Worm (Caenorhabditis elegans) whole organism, late embryonic: ENCODE results near the gene ZK666.15.

ENCODE experiments used
- K02D7.2 ChIP-seq: sonication (generic microtip); optimal IDR thresholded peaks from 2 replicates; lab custom pipeline; 2017; ENCODE audit warnings: mild to moderate bottlenecking, missing genetic modification characterization, missing compliant biosample characterization
- T23F11.4 ChIP-seq: fragments of 200-800 bp; sonication (Bioruptor generic); optimal IDR thresholded peaks from 2 replicates; lab custom pipeline; 2018; ENCODE audit warnings: mild to moderate bottlenecking, missing genetic modification characterization, missing compliant biosample characterization
- Y22D7AL.16 ChIP-seq: sonication (generic microtip); optimal IDR thresholded peaks from 2 replicates; lab custom pipeline; 2016; ENCODE audit warnings: missing genetic modification characterization, missing compliant biosample characterization
- ceh-2 ChIP-seq: sonication (generic microtip); optimal IDR thresholded peaks from 2 replicates; lab custom pipeline; 2016; ENCODE audit warnings: missing genotype, missing genetic modification characterization, missing compliant biosample characterization
- ceh-30 ChIP-seq: fragments of 150-350 bp; optimal IDR thresholded peaks from 2 replicates; lab custom pipeline; 2014; ENCODE audit warnings: missing biosample characterization, missing genetic modification characterization
- ceh-31 ChIP-seq: sonication (generic microtip); optimal IDR thresholded peaks from 2 replicates; lab custom pipeline; 2016; ENCODE audit warnings: missing genetic modification characterization, missing compliant biosample characterization
- ceh-48 ChIP-seq: sonication (generic microtip); optimal IDR thresholded peaks from 2 replicates; lab custom pipeline; 2016; ENCODE audit warnings: missing genetic modification characterization, inconsistent platforms, missing compliant biosample characterization
- che-1 ChIP-seq: sonication (generic microtip); optimal IDR thresholded peaks from 2 replicates; lab custom pipeline; 2016; ENCODE audit warnings: mild to moderate bottlenecking, missing genetic modification characterization, missing compliant biosample characterization
- dve-1 ChIP-seq: sonication (generic microtip); optimal IDR thresholded peaks from 2 replicates; lab custom pipeline; 2017; ENCODE audit warnings: antibody characterized with exemption, mild to moderate bottlenecking, missing genetic modification characterization, missing compliant biosample characterization
- elt-2 ChIP-seq: sonication (generic microtip); optimal IDR thresholded peaks from 2 replicates; lab custom pipeline; 2016; ENCODE audit warnings: missing genetic modification reagents, missing genetic modification characterization, missing compliant biosample characterization
- elt-4 ChIP-seq: sonication (generic microtip); optimal IDR thresholded peaks from 2 replicates; lab custom pipeline; 2016; ENCODE audit warnings: missing genetic modification characterization, missing compliant biosample characterization
- ets-4 ChIP-seq: sonication (generic microtip); optimal IDR thresholded peaks from 2 replicates; lab custom pipeline; 2016; ENCODE audit warnings: missing genetic modification characterization, missing compliant biosample characterization
- eyg-1 ChIP-seq: sonication (generic microtip); optimal IDR thresholded peaks from 2 replicates; lab custom pipeline; 2016; ENCODE audit warnings: missing genotype, missing genetic modification characterization, missing compliant biosample characterization
- fax-1 ChIP-seq: sonication (generic microtip); optimal IDR thresholded peaks from 2 replicates; lab custom pipeline; 2016; ENCODE audit warnings: missing genotype, missing genetic modification characterization, missing compliant biosample characterization
- fkh-10 ChIP-seq: fragments of 150-350 bp; optimal IDR thresholded peaks from 2 replicates; lab custom pipeline; 2014; ENCODE audit warnings: missing biosample characterization, missing genetic modification reagents, missing genetic modification characterization
- gmeb-2 ChIP-seq: sonication (generic microtip); optimal IDR thresholded peaks from 2 replicates; lab custom pipeline; 2016; ENCODE audit warnings: missing genetic modification characterization, inconsistent platforms, missing compliant biosample characterization
- hlh-13 ChIP-seq: fragments of 200-800 bp; sonication (Bioruptor generic); optimal IDR thresholded peaks from 2 replicates; lab custom pipeline; 2018; ENCODE audit warnings: mild to moderate bottlenecking, missing genetic modification characterization, missing compliant biosample characterization
- hlh-15 ChIP-seq: sonication (generic microtip); optimal IDR thresholded peaks from 2 replicates; lab custom pipeline; 2016; ENCODE audit warnings: missing genetic modification characterization, missing compliant biosample characterization
- hlh-30 ChIP-seq: sonication (generic microtip); optimal IDR thresholded peaks from 2 replicates; lab custom pipeline; 2017; ENCODE audit warnings: antibody characterized with exemption, missing genetic modification characterization, missing compliant biosample characterization; ENCODE audit not compliant: insufficient read depth
- hlh-6 ChIP-seq: sonication (generic microtip); optimal IDR thresholded peaks from 2 replicates; lab custom pipeline; 2016; ENCODE audit warnings: missing genotype, missing genetic modification characterization, missing compliant biosample characterization
- hlh-8 ChIP-seq: sonication (generic microtip); optimal IDR thresholded peaks from 2 replicates; lab custom pipeline; 2016; ENCODE audit warnings: missing genotype, missing genetic modification characterization, missing compliant biosample characterization
- mec-3 ChIP-seq: sonication (generic microtip); optimal IDR thresholded peaks from 2 replicates; lab custom pipeline; 2016; ENCODE audit warnings: borderline replicate concordance, missing genetic modification characterization, missing compliant biosample characterization
- nfya-1 ChIP-seq: sonication (generic microtip); optimal IDR thresholded peaks from 2 replicates; lab custom pipeline; 2017; ENCODE audit warnings: missing genetic modification characterization, mild to moderate bottlenecking, missing compliant biosample characterization, antibody characterized with exemption, moderate library complexity
- nhr-11 ChIP-seq: fragments of 150-350 bp; optimal IDR thresholded peaks from 2 replicates; lab custom pipeline; 2014; ENCODE audit warnings: missing biosample characterization, missing genetic modification characterization
- npax-4 ChIP-seq: sonication (generic microtip); optimal IDR thresholded peaks from 2 replicates; lab custom pipeline; 2016; ENCODE audit warnings: missing genetic modification characterization, missing compliant biosample characterization
- odd-2 ChIP-seq: sonication (generic microtip); optimal IDR thresholded peaks from 2 replicates; lab custom pipeline; 2017; ENCODE audit warnings: antibody characterized with exemption, mild to moderate bottlenecking, missing genetic modification characterization, missing compliant biosample characterization
- pax-1 ChIP-seq: fragments of 150-350 bp; optimal IDR thresholded peaks from 2 replicates; lab custom pipeline; 2014; ENCODE audit warnings: missing biosample characterization, missing genetic modification characterization
- ref-2 ChIP-seq: sonication (generic microtip); optimal IDR thresholded peaks from 2 replicates; lab custom pipeline; 2016; ENCODE audit warnings: missing genetic modification characterization, missing compliant biosample characterization
- rnt-1 ChIP-seq: sonication (generic microtip); optimal IDR thresholded peaks from 2 replicates; lab custom pipeline; 2016; ENCODE audit warnings: missing genetic modification characterization, missing compliant biosample characterization
- sox-2 ChIP-seq: fragments of 200-800 bp; sonication (Bioruptor generic); IDR thresholded peaks from 2 replicates; pipeline ENCODE4 v1.3.6; 2022; ENCODE audit warnings: missing genetic modification reagents, missing genetic modification characterization, missing compliant biosample characterization
- tbx-2 ChIP-seq: sonication (generic microtip); optimal IDR thresholded peaks from 2 replicates; lab custom pipeline; 2016; ENCODE audit warnings: missing genetic modification characterization, missing compliant biosample characterization
- unc-42 ChIP-seq: sonication (generic microtip); optimal IDR thresholded peaks from 2 replicates; lab custom pipeline; 2016; ENCODE audit warnings: missing genotype, missing genetic modification characterization, missing compliant biosample characterization
- unc-86 ChIP-seq: sonication (generic microtip); optimal IDR thresholded peaks from 2 replicates; lab custom pipeline; 2016; ENCODE audit warnings: missing genetic modification characterization, missing compliant biosample characterization

The ZK666.15 gene

ce11 chrII:10445738-10446137 is 41.1 kb upstream of the ZK666.15 start:
- TF ChIP-seq elt-2 (tag; lab: Kevin White, UChicago) = peak; percentile 15
- TF ChIP-seq nfya-1 = peak; percentile 20
- no peak for TF ChIP-seq hlh-13

- TF ChIP-seq pax-1 (tag; lab: Kevin White, UChicago) (no peak), mec-3 (tag; lab: Kevin White, UChicago) (no peak), elt-4 (tag; lab: Kevin White, UChicago) (no peak), fax-1 (no peak), dve-1 (no peak), eyg-1 (tag; lab: Kevin White, UChicago) (no peak), fkh-10 (GFP tag; lab: Kevin White, UChicago) (no peak), tbx-2 (no peak), Y22D7AL.16 (tag; lab: Kevin White, UChicago) (no peak), che-1 (tag; lab: Kevin White, UChicago) (no peak)
These were observed 40.5 kb upstream of the ZK666.15 start for ce11 chrII:10446300-10446699.

- no peak for TF ChIP-seq unc-42 (tag; lab: Kevin White, UChicago)
These were observed 40.0 kb upstream of the ZK666.15 start for ce11 chrII:10446814-10447213.

- TF ChIP-seq ceh-2 (tag; lab: Kevin White, UChicago) = no peak
- TF ChIP-seq K02D7.2 (tag; lab: Kevin White, UChicago) = no peak
- TF ChIP-seq hlh-30 (tag; lab: Kevin White, UChicago) = no peak
- no peak for TF ChIP-seq unc-86
- TF ChIP-seq T23F11.4 (GFP tag; lab: Kevin White, UChicago) = no peak
- TF ChIP-seq ref-2 (tag; lab: Kevin White, UChicago) = no peak
- no peak for TF ChIP-seq fkh-10 (GFP tag; lab: Kevin White, UChicago)
- no peak for TF ChIP-seq tbx-2
- TF ChIP-seq sox-2 (GFP tag; lab: Robert Waterston, UW) = no peak
These were observed 39.2 kb upstream of the ZK666.15 start, which contains the start of gene ZK673.2 for ce11 chrII:10447348-10448316. TSS of gene ZK673.2 (plus strand) at chrII:10448266.

ce11 chrII:10449707-10450106 is 37.1 kb upstream of the ZK666.15 start, which contains the start of gene lin-56:
TSS of gene lin-56 (plus strand) at chrII:10450007.
- TF ChIP-seq hlh-8 = no peak
- TF ChIP-seq tbx-2 = no peak
- TF ChIP-seq hlh-15 = no peak
- TF ChIP-seq mec-3 (tag; lab: Kevin White, UChicago) = no peak
- no peak for TF ChIP-seq ceh-2 (tag; lab: Kevin White, UChicago)
- no peak for TF ChIP-seq ceh-31

ce11 chrII:10450335-10450734 is 36.5 kb upstream of the ZK666.15 start:
- TF ChIP-seq K02D7.2 (tag; lab: Kevin White, UChicago) = no peak
- no peak for TF ChIP-seq unc-42 (tag; lab: Kevin White, UChicago)
- TF ChIP-seq ceh-30 (tag; lab: Kevin White, UChicago) = no peak
- no peak for TF ChIP-seq gmeb-2 (tag; lab: Kevin White, UChicago)
- no peak for TF ChIP-seq ceh-31
- no peak for TF ChIP-seq ceh-48 (tag; lab: Kevin White, UChicago)
- no peak for TF ChIP-seq nhr-11 (tag; lab: Kevin White, UChicago)
- TF ChIP-seq rnt-1 = no peak
- TF ChIP-seq hlh-6 (tag; lab: Kevin White, UChicago) = no peak
- no peak for TF ChIP-seq odd-2
- no peak for TF ChIP-seq eyg-1 (tag; lab: Kevin White, UChicago)
- TF ChIP-seq fkh-10 (GFP tag; lab: Kevin White, UChicago) = no peak
- TF ChIP-seq npax-4 (tag; lab: Kevin White, UChicago) = no peak
- no peak for TF ChIP-seq ets-4 (tag; lab: Kevin White, UChicago)
